Fruit fly (Drosophila melanogaster): ENCODE results near the gene CG3698.

Gene CG3698

DNA sequence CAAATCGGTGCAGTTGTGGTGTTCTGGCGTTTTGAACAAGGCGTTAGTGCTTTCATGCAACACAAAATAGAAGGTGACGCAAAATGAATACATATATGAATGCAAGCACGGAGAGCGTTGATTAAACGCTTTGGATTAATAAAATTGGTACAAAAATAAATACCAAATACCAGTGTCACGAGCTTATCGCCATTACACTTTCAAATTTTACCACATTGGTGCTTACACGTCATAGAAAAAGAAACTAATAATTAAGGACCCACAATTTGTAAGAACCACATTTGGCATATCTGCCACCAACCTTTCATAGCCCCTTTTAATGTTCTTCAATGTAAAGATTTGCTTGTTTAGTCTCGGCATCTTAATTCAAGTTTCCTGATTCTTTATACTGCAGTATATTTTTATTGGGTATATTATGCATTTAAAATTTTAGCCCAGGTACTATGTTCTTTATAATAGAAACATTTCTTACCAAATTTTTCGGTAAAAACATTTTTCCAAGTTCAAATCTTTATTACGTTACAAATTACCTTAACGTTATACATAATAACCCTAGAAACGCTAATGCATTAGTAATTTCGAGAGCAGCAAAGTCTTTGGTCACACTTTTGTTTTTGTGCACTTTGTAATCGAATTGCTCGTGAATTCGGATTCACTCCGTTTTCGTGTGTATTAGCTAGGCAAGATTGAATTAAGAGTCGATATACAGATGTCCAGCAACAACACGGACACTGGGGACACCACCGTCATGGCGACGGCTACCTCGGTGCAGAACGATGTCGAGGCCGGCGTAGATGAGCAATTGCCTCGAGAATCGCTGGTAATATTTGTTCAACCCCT lies 19.7 kb downstream of the CG3698 start, which contains the start of the genes Pex16 and Pex14 (continued):
- TF ChIP-seq CG3065 (GFP tag; optimal IDR thresholded peaks at IDR 0.05): no peak
- TF ChIP-seq BEAF-32 (GFP tag; optimal IDR thresholded peaks at IDR 0.05): peak; percentile 37
- TF ChIP-seq Hr3 (GFP tag; optimal IDR thresholded peaks at IDR 0.05): peak; percentile 73
- no peak for TF ChIP-seq pita (GFP tag; optimal IDR thresholded peaks at IDR 0.05)
- TF ChIP-seq Jarid2 (GFP tag; optimal IDR thresholded peaks at IDR 0.05): no peak
- TF ChIP-seq CG33557 (GFP tag; optimal IDR thresholded peaks at IDR 0.05): peak; percentile 6
- TF ChIP-seq CG6272 (GFP tag; IDR thresholded peaks at IDR 0.05): peak; percentile 54; the same call in 1 of the 2 replicates
- TF ChIP-seq Rx (GFP tag; IDR thresholded peaks at IDR 0.05): peak; percentile 41; the same call in 1 of the 2 replicates
- peak; percentile 57 for TF ChIP-seq Drgx (GFP tag; IDR thresholded peaks at IDR 0.05)
- peak; percentile 17 for TF ChIP-seq cwo (GFP tag; optimal IDR thresholded peaks at IDR 0.05)
- TF ChIP-seq HmgD (GFP tag; optimal IDR thresholded peaks at IDR 0.05): peak; percentile 75
- peak; percentile 73 for TF ChIP-seq chn (GFP tag; optimal IDR thresholded peaks at IDR 0.05)
- TF ChIP-seq CG11560 (tag; IDR thresholded peaks at IDR 0.05): peak; percentile 46; the same call in 1 of the 3 replicates
- peak; percentile 72 for TF ChIP-seq Atf-2 (GFP tag; optimal IDR thresholded peaks at IDR 0.05)
- TF ChIP-seq CG8290 (GFP tag; optimal IDR thresholded peaks at IDR 0.05): peak; percentile 14
- TF ChIP-seq CG8290 (tag; optimal IDR thresholded peaks at IDR 0.05): peak in 1 of 2 experiments; percentile 85
- TF ChIP-seq Tbp (GFP tag; optimal IDR thresholded peaks at IDR 0.05): no peak
- no peak for TF ChIP-seq BtbVII (GFP tag; optimal IDR thresholded peaks at IDR 0.05)
- no peak for TF ChIP-seq bigmax (GFP tag; optimal IDR thresholded peaks at IDR 0.05)
- no peak for TF ChIP-seq gcm (GFP tag; optimal IDR thresholded peaks at IDR 0.05)
- no peak for TF ChIP-seq ftz-f1 (GFP tag; optimal IDR thresholded peaks at IDR 0.05)
- TF ChIP-seq CG4328 (GFP tag; optimal IDR thresholded peaks at IDR 0.05): peak; percentile 47
- no peak for TF ChIP-seq fd64A (GFP tag; optimal IDR thresholded peaks at IDR 0.05)
- TF ChIP-seq seq (GFP tag; IDR thresholded peaks at IDR 0.05): 0 out of 2 replicates have a peak, but pooled peaks have one; percentile 10
- TF ChIP-seq Doc3 (GFP tag; IDR thresholded peaks at IDR 0.05; ENCODE audit: partially characterized antibody): no peak
- TF ChIP-seq CG6689 (GFP tag; IDR thresholded peaks at IDR 0.05): peak; percentile 99
- TF ChIP-seq lab (GFP tag; optimal IDR thresholded peaks at IDR 0.05): peak; percentile 64
- 0 out of 3 replicates have a peak, but pooled peaks have one; percentile 52 for TF ChIP-seq H15 (GFP tag; IDR thresholded peaks at IDR 0.05)
- TF ChIP-seq CG3281 (GFP tag; optimal IDR thresholded peaks at IDR 0.05): peak; percentile 64
- peak; percentile 27 for TF ChIP-seq schlank (tag; optimal IDR thresholded peaks at IDR 0.05)
- TF ChIP-seq tna (GFP tag; IDR thresholded peaks at IDR 0.05; ENCODE audit: partially characterized antibody): no peak
- TF ChIP-seq CG2712 (tag; optimal IDR thresholded peaks at IDR 0.05): peak; percentile 68
- TF ChIP-seq ro (GFP tag; IDR thresholded peaks at IDR 0.05): no peak
- peak; percentile 38 for TF ChIP-seq CG11398 (GFP tag; optimal IDR thresholded peaks at IDR 0.05)
- peak; percentile 26 for TF ChIP-seq CG12219 (GFP tag; optimal IDR thresholded peaks at IDR 0.05)
- TF ChIP-seq zfh2 (GFP tag; optimal IDR thresholded peaks at IDR 0.05): peak; percentile 85
- peak; percentile 78 for TF ChIP-seq CG3847 (GFP tag; IDR thresholded peaks at IDR 0.05)
- TF ChIP-seq Hsf (GFP tag; optimal IDR thresholded peaks at IDR 0.05): peak; percentile 82
- peak; percentile 72 for TF ChIP-seq Ada2b (GFP tag; IDR thresholded peaks at IDR 0.05)
- TF ChIP-seq bsh (GFP tag; optimal IDR thresholded peaks at IDR 0.05): peak in 1 of 2 experiments; percentile 54
- TF ChIP-seq btn (GFP tag; optimal IDR thresholded peaks at IDR 0.05): peak; percentile 45
- TF ChIP-seq CG31365 (tag; optimal IDR thresholded peaks at IDR 0.05): peak; percentile 2
- no peak for TF ChIP-seq CG10959 (GFP tag; IDR thresholded peaks at IDR 0.05)
- TF ChIP-seq GATAe (GFP tag; conservative IDR thresholded peaks at IDR 0.05): peak; percentile 47; the same call in 1 of the 2 replicates
- TF ChIP-seq CG6254 (GFP tag; optimal IDR thresholded peaks at IDR 0.05): no peak
- peak; percentile 81 for TF ChIP-seq CG7372 (GFP tag; IDR thresholded peaks at IDR 0.05)
- TF ChIP-seq Adf1 (GFP tag; IDR thresholded peaks at IDR 0.05): 0 out of 2 replicates have a peak, but pooled peaks have one; percentile 8
- peak; percentile 66 for TF ChIP-seq Myb (GFP tag; optimal IDR thresholded peaks at IDR 0.05)
- peak; percentile 63 for TF ChIP-seq CG8924 (tag; optimal IDR thresholded peaks at IDR 0.05)

All from whole organism, embryonic.